Fruit fly (Drosophila melanogaster): ENCODE measurements around the gene CG12301.

CG12301 gene

dm6 chr3L:15565829-15566433 is 14.7 kb upstream of the CG12301 start, which contains the start of gene dop (continued):
- TF ChIP-seq CG32006 (GFP tag; optimal IDR thresholded peaks at IDR 0.05) (no peak), dsx (GFP tag; optimal IDR thresholded peaks at IDR 0.05; ENCODE audit: poor library complexity, severe bottlenecking) (no peak), Sox15 (GFP tag; optimal IDR thresholded peaks at IDR 0.05) (no peak), fkh (GFP tag; optimal IDR thresholded peaks at IDR 0.05) (no peak), OdsH (GFP tag; optimal IDR thresholded peaks at IDR 0.05) (no peak), CG11902 (GFP tag; optimal IDR thresholded peaks at IDR 0.05) (no peak), CG7368 (GFP tag; optimal IDR thresholded peaks at IDR 0.05) (no peak), acj6 (GFP tag; optimal IDR thresholded peaks at IDR 0.05) (peak; percentile 35), CG6854 (GFP tag; optimal IDR thresholded peaks at IDR 0.05) (no peak), CG34406 (GFP tag; optimal IDR thresholded peaks at IDR 0.05) (no peak), net (GFP tag; optimal IDR thresholded peaks at IDR 0.05) (peak; percentile 4), pdm3 (GFP tag; optimal IDR thresholded peaks at IDR 0.05) (no peak), Ets96B (tag; optimal IDR thresholded peaks at IDR 0.05) (no peak), CG8632 (GFP tag; optimal IDR thresholded peaks at IDR 0.05) (no peak), Blimp-1 (GFP tag; optimal IDR thresholded peaks at IDR 0.05) (no peak), CG3032 (tag; optimal IDR thresholded peaks at IDR 0.05) (peak; percentile 14), Sox14 (GFP tag; optimal IDR thresholded peaks at IDR 0.05) (peak; percentile 25), CG15336 (GFP tag; IDR thresholded peaks at IDR 0.05) (0 out of 2 replicates have a peak, but pooled peaks have one; percentile 16), cyc (GFP tag; optimal IDR thresholded peaks at IDR 0.05) (peak; percentile 28), CG10631 (GFP tag; optimal IDR thresholded peaks at IDR 0.05) (peak; percentile 0)

- TF ChIP-seq CG11902 (GFP tag; optimal IDR thresholded peaks at IDR 0.05) (no peak), CG10669 (GFP tag; optimal IDR thresholded peaks at IDR 0.05) (no peak), Sox102F (GFP tag; optimal IDR thresholded peaks at IDR 0.05) (no peak), salr (GFP tag; optimal IDR thresholded peaks at IDR 0.05) (no peak), Sox14 (GFP tag; optimal IDR thresholded peaks at IDR 0.05) (peak; percentile 45), CG16779 (tag; optimal IDR thresholded peaks at IDR 0.05) (peak; percentile 51), ss (GFP tag; optimal IDR thresholded peaks at IDR 0.05) (peak in 1 of 2 experiments; percentile 32), topi (GFP tag; optimal IDR thresholded peaks at IDR 0.05) (peak; percentile 1), Gug (GFP tag; IDR thresholded peaks at IDR 0.05) (no peak), achi (GFP tag; optimal IDR thresholded peaks at IDR 0.05) (no peak), Ets21C (GFP tag; optimal IDR thresholded peaks at IDR 0.05) (no peak), pdm3 (GFP tag; optimal IDR thresholded peaks at IDR 0.05) (no peak), fd85E (GFP tag; optimal IDR thresholded peaks at IDR 0.05) (no peak), Hr39 (GFP tag; optimal IDR thresholded peaks at IDR 0.05) (no peak), CG9139 (GFP tag; optimal IDR thresholded peaks at IDR 0.05) (no peak), CG15336 (GFP tag; IDR thresholded peaks at IDR 0.05) (no peak), CG34406 (GFP tag; optimal IDR thresholded peaks at IDR 0.05) (peak; percentile 38), lz (GFP tag; optimal IDR thresholded peaks at IDR 0.05) (no peak), Sox15 (GFP tag; optimal IDR thresholded peaks at IDR 0.05) (no peak), Hr38 (GFP tag; optimal IDR thresholded peaks at IDR 0.05) (no peak), Eip75B (GFP tag; optimal IDR thresholded peaks at IDR 0.05) (no peak), eg (GFP tag; IDR thresholded peaks at IDR 0.05) (peak; percentile 6; the same call in 1 of the 3 replicates), CG32006 (GFP tag; optimal IDR thresholded peaks at IDR 0.05) (no peak), CG10631 (GFP tag; optimal IDR thresholded peaks at IDR 0.05) (no peak), cyc (GFP tag; optimal IDR thresholded peaks at IDR 0.05) (no peak), CG6854 (GFP tag; optimal IDR thresholded peaks at IDR 0.05) (peak; percentile 13), CG7368 (GFP tag; optimal IDR thresholded peaks at IDR 0.05) (no peak), fkh (GFP tag; optimal IDR thresholded peaks at IDR 0.05) (peak; percentile 100), Met (GFP tag; optimal IDR thresholded peaks at IDR 0.05) (no peak), CG6163 (GFP tag; IDR thresholded peaks at IDR 0.05) (peak; percentile 61; the same call in 2 of the 3 replicates), CG31627 (GFP tag; optimal IDR thresholded peaks at IDR 0.05) (no peak), net (GFP tag; optimal IDR thresholded peaks at IDR 0.05) (no peak), dac (GFP tag; optimal IDR thresholded peaks at IDR 0.05) (no peak), OdsH (GFP tag; optimal IDR thresholded peaks at IDR 0.05) (no peak), esn (GFP tag; optimal IDR thresholded peaks at IDR 0.05) (peak; percentile 6), svp (GFP tag) (peak; percentile 65), CG8319 (GFP tag; optimal IDR thresholded peaks at IDR 0.05) (peak; percentile 76), CG6792 (GFP tag; optimal IDR thresholded peaks at IDR 0.05) (no peak), CG1621 (tag; optimal IDR thresholded peaks at IDR 0.05) (no peak), dsx (GFP tag; optimal IDR thresholded peaks at IDR 0.05; ENCODE audit: poor library complexity, severe bottlenecking) (no peak), vri (GFP tag; optimal IDR thresholded peaks at IDR 0.05) (peak; percentile 71), Lpt (GFP tag; optimal IDR thresholded peaks at IDR 0.05) (no peak)
Observed at dm6 chr3L:15566484-15566955, 14.1 kb upstream of the CG12301 start.

Data from whole organism, prepupa.